Worm (Caenorhabditis elegans) whole organism, early embryonic: ENCODE data around the gene ptc-3.

Experiments
- ama-1 ChIP-seq: fragments of 150-350 bp; optimal IDR thresholded peaks from 2 replicates; lab custom pipeline; 2014
- ets-7 ChIP-seq: sonication (generic microtip); optimal IDR thresholded peaks from 2 replicates; lab custom pipeline; 2016; ENCODE audit warnings: missing genotype, missing genetic modification characterization, missing compliant biosample characterization
- hnd-1 ChIP-seq: sonication (generic microtip); optimal IDR thresholded peaks from 2 replicates; lab custom pipeline; 2016; ENCODE audit warnings: missing genetic modification characterization, missing compliant biosample characterization
- tbx-11 ChIP-seq: fragments of 200-800 bp; sonication (Bioruptor generic); IDR thresholded peaks from 2 replicates; pipeline ENCODE4 v1.3.6; 2022; ENCODE audit warnings: missing genetic modification characterization, missing compliant biosample characterization

DNA sequence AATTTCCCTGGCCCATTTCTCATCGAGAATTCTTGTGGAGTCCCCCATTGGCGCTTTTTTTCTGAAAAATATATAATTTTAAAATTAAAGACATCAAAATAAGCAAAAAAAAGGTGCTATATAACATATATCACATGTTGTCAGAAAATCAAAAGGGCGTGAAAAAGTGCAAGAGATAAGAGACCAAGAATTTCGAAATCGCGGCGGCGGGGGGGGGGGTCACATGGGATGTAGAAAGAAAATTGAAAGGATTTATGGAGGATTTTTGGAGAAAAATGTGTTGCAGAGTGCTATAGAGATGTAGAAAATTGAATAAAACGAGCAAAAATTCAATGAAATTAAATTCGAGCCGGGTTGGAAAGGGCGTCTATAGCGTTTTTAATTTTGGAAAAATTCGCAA lies 21.2 kb downstream of the ptc-3 start, which contains the start of gene K12H6.6:
- TF ChIP-seq ets-7 (tag; lab: Kevin White, UChicago) = no peak
- TF ChIP-seq ama-1 (lab: Kevin White, UChicago) = no peak
- TF ChIP-seq tbx-11 (GFP tag; lab: Robert Waterston, UW) = no peak
- TF ChIP-seq hnd-1 (tag; lab: Kevin White, UChicago) = no peak
